Worm (Caenorhabditis elegans): ENCODE data around the gene twk-18.

ce11 chrX:8980676-8981075 is 7.3 kb upstream of the twk-18 start, which contains the start of gene nmur-1:
- TF ChIP-seq pha-4 (GFP tag; IDR thresholded peaks at IDR 0.05) (no peak), pha-4 (tag; optimal IDR thresholded peaks at IDR 0.05) (no peak), unc-39 (tag; optimal IDR thresholded peaks at IDR 0.05) (no peak), mdl-1 (tag; optimal IDR thresholded peaks at IDR 0.05) (no peak), saeg-2 (GFP tag; IDR thresholded peaks at IDR 0.05) (no peak), zag-1 (tag; optimal IDR thresholded peaks at IDR 0.05) (no peak), R02D3.7 (tag; optimal IDR thresholded peaks at IDR 0.05) (no peak), dmd-9 (GFP tag; IDR thresholded peaks at IDR 0.05) (no peak), nhr-237 (tag; optimal IDR thresholded peaks at IDR 0.05) (no peak)
